Fruit fly (Drosophila melanogaster): Measurements from ENCODE around the gene fid.

The fid gene

dm6 chr3R:26017771-26018731 is 48.2 kb downstream of the fid start (continued):
- peak; percentile 84 for TF ChIP-seq CG7368 (GFP tag; optimal IDR thresholded peaks at IDR 0.05)
- TF ChIP-seq esn (GFP tag; optimal IDR thresholded peaks at IDR 0.05), result peak; percentile 92
- peak; percentile 56 for TF ChIP-seq Eip93F (GFP tag; optimal IDR thresholded peaks at IDR 0.05)
- peak; percentile 81 for TF ChIP-seq CG11762 (GFP tag; optimal IDR thresholded peaks at IDR 0.05; ENCODE audit: insufficient read depth)
- peak; percentile 54 for TF ChIP-seq Gug (GFP tag; IDR thresholded peaks at IDR 0.05)
- TF ChIP-seq Ets21C (GFP tag; optimal IDR thresholded peaks at IDR 0.05), result peak; percentile 18
- peak; percentile 97 for TF ChIP-seq Eip78C (GFP tag)
- TF ChIP-seq Met (GFP tag; optimal IDR thresholded peaks at IDR 0.05), result peak; percentile 84
- peak; percentile 86 for TF ChIP-seq Blimp-1 (GFP tag; optimal IDR thresholded peaks at IDR 0.05)
- TF ChIP-seq CG6854 (GFP tag; optimal IDR thresholded peaks at IDR 0.05), result peak; percentile 90
- peak; percentile 94 for TF ChIP-seq CG10631 (GFP tag; optimal IDR thresholded peaks at IDR 0.05)
- peak; percentile 97 for TF ChIP-seq ss (GFP tag; optimal IDR thresholded peaks at IDR 0.05)
- TF ChIP-seq svp (GFP tag), result peak; percentile 92
- TF ChIP-seq CG34406 (GFP tag; optimal IDR thresholded peaks at IDR 0.05), result peak; percentile 94
- TF ChIP-seq CG8119 (GFP tag; IDR thresholded peaks at IDR 0.05), result peak; percentile 90
- peak; percentile 61 for TF ChIP-seq Hr4 (GFP tag; optimal IDR thresholded peaks at IDR 0.05)
- peak; percentile 91 for TF ChIP-seq CG9139 (GFP tag; optimal IDR thresholded peaks at IDR 0.05)
- peak; percentile 84 for TF ChIP-seq CG16779 (tag; optimal IDR thresholded peaks at IDR 0.05)
- peak; percentile 95 for TF ChIP-seq dsx (GFP tag; optimal IDR thresholded peaks at IDR 0.05; ENCODE audit: poor library complexity, severe bottlenecking)
- TF ChIP-seq acj6 (GFP tag; optimal IDR thresholded peaks at IDR 0.05), result peak; percentile 92
- peak; percentile 70 for TF ChIP-seq Sox14 (GFP tag; optimal IDR thresholded peaks at IDR 0.05)
- TF ChIP-seq CG6792 (GFP tag; optimal IDR thresholded peaks at IDR 0.05), result peak; percentile 93
- TF ChIP-seq Smox (GFP tag; optimal IDR thresholded peaks at IDR 0.05), result peak; percentile 79
- TF ChIP-seq Hr38 (GFP tag; optimal IDR thresholded peaks at IDR 0.05), result no peak
- TF ChIP-seq CG31627 (GFP tag; optimal IDR thresholded peaks at IDR 0.05), result peak; percentile 58
- peak; percentile 25 for TF ChIP-seq Hr39 (GFP tag; optimal IDR thresholded peaks at IDR 0.05)
- peak; percentile 95 for TF ChIP-seq spab (GFP tag; optimal IDR thresholded peaks at IDR 0.05)
- peak; percentile 73 for TF ChIP-seq cyc (GFP tag; optimal IDR thresholded peaks at IDR 0.05)
- TF ChIP-seq CG1621 (tag; optimal IDR thresholded peaks at IDR 0.05), result peak; percentile 77
- peak; percentile 94 for TF ChIP-seq CG8632 (GFP tag; optimal IDR thresholded peaks at IDR 0.05)
- peak; percentile 75 for TF ChIP-seq CG6276 (GFP tag; optimal IDR thresholded peaks at IDR 0.05)
- peak; percentile 88 for TF ChIP-seq CG10669 (GFP tag; optimal IDR thresholded peaks at IDR 0.05)
- TF ChIP-seq CG11294 (GFP tag; IDR thresholded peaks at IDR 0.05), result no peak; the same call in 1 of the 2 replicates
- peak; percentile 69 for TF ChIP-seq pdm3 (GFP tag; optimal IDR thresholded peaks at IDR 0.05)
- peak; percentile 94 for TF ChIP-seq Ets96B (tag; optimal IDR thresholded peaks at IDR 0.05)
- peak; percentile 73 for TF ChIP-seq fd85E (GFP tag; optimal IDR thresholded peaks at IDR 0.05)
- peak; percentile 53 to 89 for TF ChIP-seq salr (GFP tag; optimal IDR thresholded peaks at IDR 0.05)
- peak; percentile 84 for TF ChIP-seq topi (GFP tag; optimal IDR thresholded peaks at IDR 0.05)
- TF ChIP-seq lz (GFP tag; optimal IDR thresholded peaks at IDR 0.05), result peak; percentile 72
- peak; percentile 64 for TF ChIP-seq vri (GFP tag; optimal IDR thresholded peaks at IDR 0.05)
- peak; percentile 83 for TF ChIP-seq Sox15 (GFP tag; optimal IDR thresholded peaks at IDR 0.05)
- TF ChIP-seq CG32006 (GFP tag; optimal IDR thresholded peaks at IDR 0.05), result peak; percentile 88
- peak; percentile 82 for TF ChIP-seq Sox102F (GFP tag; optimal IDR thresholded peaks at IDR 0.05)
- TF ChIP-seq CG3919 (GFP tag; optimal IDR thresholded peaks at IDR 0.05), result peak; percentile 91
